Fruit fly (Drosophila melanogaster): ENCODE results near the gene CG42709.

CG42709 gene

DNA sequence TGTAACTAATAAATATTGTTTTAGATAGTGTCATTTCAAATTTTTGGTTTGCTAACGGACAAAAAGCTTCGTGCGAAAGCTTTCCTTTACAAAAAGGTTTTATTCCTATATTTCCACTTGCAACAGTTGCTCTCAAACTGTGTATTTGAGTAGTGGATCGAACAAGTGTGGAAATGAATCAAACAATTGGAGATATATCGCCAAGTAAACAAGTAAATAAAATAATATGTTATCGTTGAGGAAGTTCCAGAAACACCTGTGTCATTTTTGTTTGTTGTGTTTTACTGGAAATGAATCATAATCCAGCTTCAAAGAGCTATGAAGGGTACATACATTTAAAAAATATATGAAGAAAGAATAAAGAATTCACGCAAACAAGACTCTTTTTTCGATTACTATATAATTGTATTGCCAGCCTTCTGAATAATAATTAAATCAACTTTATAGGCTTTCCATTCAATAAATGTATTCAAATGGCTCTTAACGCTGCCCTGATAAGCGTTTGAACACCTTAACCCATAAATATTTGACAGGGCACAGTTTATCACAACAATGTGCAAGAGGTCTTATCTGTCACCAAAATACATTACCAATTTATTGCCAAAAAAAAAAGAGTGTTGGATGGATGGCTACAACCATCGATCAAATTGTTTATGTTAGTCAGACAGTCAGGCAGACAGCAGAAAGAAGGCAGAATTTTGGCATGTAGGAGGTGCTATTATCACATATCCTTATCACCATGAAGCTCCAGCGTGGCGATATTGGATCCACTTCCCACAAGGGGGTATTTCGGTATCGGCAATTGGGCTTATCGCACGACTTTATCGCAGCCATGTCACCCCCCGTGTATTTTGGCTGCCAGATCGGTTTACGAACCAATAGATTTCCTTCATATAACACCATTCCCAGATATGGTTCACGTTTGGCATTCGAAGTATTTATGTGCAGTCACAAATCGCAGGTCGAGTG, 45.8 kb downstream of the CG42709 start (continued):
- TF ChIP-seq CG5245 (GFP tag; optimal IDR thresholded peaks at IDR 0.05) (no peak), CG8765 (GFP tag; IDR thresholded peaks at IDR 0.05) (no peak), btn (GFP tag; optimal IDR thresholded peaks at IDR 0.05) (no peak), Bteb2 (GFP tag; optimal IDR thresholded peaks at IDR 0.05) (no peak), gsb (GFP tag; IDR thresholded peaks at IDR 0.05) (no peak), CG10565 (GFP tag; optimal IDR thresholded peaks at IDR 0.05) (no peak), CG7963 (GFP tag; IDR thresholded peaks at IDR 0.05; ENCODE audit: partially characterized antibody) (no peak), fru (optimal IDR thresholded peaks at IDR 0.05) (no peak), az2 (GFP tag; optimal IDR thresholded peaks at IDR 0.05) (no peak), NC2α (GFP tag; optimal IDR thresholded peaks at IDR 0.05) (no peak), dan (GFP tag; IDR thresholded peaks at IDR 0.05) (no peak), CG14860 (GFP tag; IDR thresholded peaks at IDR 0.05; ENCODE audit: partially characterized antibody) (no peak), CG6175 (GFP tag; IDR thresholded peaks at IDR 0.05) (no peak), CG6683 (GFP tag; optimal IDR thresholded peaks at IDR 0.05) (no peak), CG4282 (GFP tag; optimal IDR thresholded peaks at IDR 0.05) (no peak), Spps (tag; optimal IDR thresholded peaks at IDR 0.05) (peak; percentile 12), CG10267 (tag; optimal IDR thresholded peaks at IDR 0.05) (no peak), MTF-1 (GFP tag; optimal IDR thresholded peaks at IDR 0.05; ENCODE audit: borderline replicate concordance) (peak; percentile 31), Hr3 (GFP tag; optimal IDR thresholded peaks at IDR 0.05) (no peak), CG9932 (GFP tag; IDR thresholded peaks at IDR 0.05) (no peak), chn (GFP tag; optimal IDR thresholded peaks at IDR 0.05) (no peak), scrt (GFP tag; optimal IDR thresholded peaks at IDR 0.05) (peak; percentile 10), CG8388 (GFP tag; optimal IDR thresholded peaks at IDR 0.05) (no peak), CG16813 (GFP tag; IDR thresholded peaks at IDR 0.05; ENCODE audit: partially characterized antibody) (no peak), ind (GFP tag; optimal IDR thresholded peaks at IDR 0.05) (no peak), ase (GFP tag; IDR thresholded peaks at IDR 0.05) (no peak), Sox100B (GFP tag; optimal IDR thresholded peaks at IDR 0.05) (no peak), CG4360 (GFP tag; IDR thresholded peaks at IDR 0.05) (no peak), crc (GFP tag; optimal IDR thresholded peaks at IDR 0.05) (no peak), vfl (GFP tag; optimal IDR thresholded peaks at IDR 0.05) (no peak), stwl (tag; optimal IDR thresholded peaks at IDR 0.05) (peak; percentile 24), Hmr (GFP tag; optimal IDR thresholded peaks at IDR 0.05) (no peak), CG9215 (GFP tag; IDR thresholded peaks at IDR 0.05) (no peak), CG30403 (GFP tag; optimal IDR thresholded peaks at IDR 0.05) (no peak), shn (GFP tag; optimal IDR thresholded peaks at IDR 0.05) (no peak), CG4730 (GFP tag; IDR thresholded peaks at IDR 0.05) (no peak), odd (GFP tag; optimal IDR thresholded peaks at IDR 0.05) (no peak), caup (GFP tag; optimal IDR thresholded peaks at IDR 0.05; ENCODE audit: severe bottlenecking) (peak; percentile 20), pum (GFP tag; optimal IDR thresholded peaks at IDR 0.05) (no peak), C15 (GFP tag; IDR thresholded peaks at IDR 0.05) (no peak), CG13775 (GFP tag; optimal IDR thresholded peaks at IDR 0.05) (no peak), CG1647 (GFP tag; optimal IDR thresholded peaks at IDR 0.05) (no peak), CG17328 (GFP tag; IDR thresholded peaks at IDR 0.05) (no peak), HLHmδ (GFP tag; optimal IDR thresholded peaks at IDR 0.05) (no peak), fd3F (GFP tag; optimal IDR thresholded peaks at IDR 0.05) (no peak), z (GFP tag; IDR thresholded peaks at IDR 0.05) (no peak), Ptx1 (GFP tag; IDR thresholded peaks at IDR 0.05) (no peak), CG34422 (GFP tag; IDR thresholded peaks at IDR 0.05) (no peak), mirr (GFP tag; optimal IDR thresholded peaks at IDR 0.05) (peak; percentile 50), CG7786 (GFP tag; optimal IDR thresholded peaks at IDR 0.05) (no peak)
